Worm (Caenorhabditis elegans): ENCODE data around the gene C10A4.7.

Gene C10A4.7

DNA sequence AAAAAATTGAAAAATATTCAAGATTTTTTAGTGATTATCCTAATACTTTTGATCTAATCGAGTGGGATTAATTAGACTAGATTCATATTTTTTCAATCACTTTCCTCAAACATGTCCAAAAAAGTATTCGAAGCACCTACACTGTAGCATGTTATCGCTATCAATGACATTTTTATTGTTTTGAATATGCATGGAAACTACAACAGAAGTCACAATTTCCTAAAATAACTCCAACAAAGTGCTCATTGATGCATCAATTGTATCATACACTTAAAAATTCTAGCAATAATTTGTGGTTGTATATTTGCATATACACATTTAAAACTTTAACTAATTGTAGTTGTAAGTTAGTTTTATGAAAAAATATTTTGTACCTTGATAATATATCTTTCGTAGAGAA, 24.8 kb upstream of the C10A4.7 start:
- TF ChIP-seq nhr-85 (tag), result no peak
- no peak for TF ChIP-seq sox-4 (tag; optimal IDR thresholded peaks at IDR 0.05)
- no peak for TF ChIP-seq pqm-1 (tag; optimal IDR thresholded peaks at IDR 0.05)
- no peak for TF ChIP-seq lin-13 (GFP tag; optimal IDR thresholded peaks at IDR 0.05)
- TF ChIP-seq F16B12.6 (tag; optimal IDR thresholded peaks at IDR 0.05), result no peak
- no peak for TF ChIP-seq lin-35 (GFP tag; optimal IDR thresholded peaks at IDR 0.05)
- TF ChIP-seq lin-39 (tag; optimal IDR thresholded peaks at IDR 0.05), result no peak
- TF ChIP-seq C04F5.9 (tag; optimal IDR thresholded peaks at IDR 0.05), result no peak
- TF ChIP-seq elt-2 (tag; optimal IDR thresholded peaks at IDR 0.05), result no peak
- no peak for TF ChIP-seq ceh-82 (tag; optimal IDR thresholded peaks at IDR 0.05)
- no peak for TF ChIP-seq sup-37 (GFP tag; optimal IDR thresholded peaks at IDR 0.05)
- TF ChIP-seq ces-1 (GFP tag; optimal IDR thresholded peaks at IDR 0.05), result no peak
- TF ChIP-seq unc-98 (GFP tag; IDR thresholded peaks at IDR 0.05), result no peak
- TF ChIP-seq aha-1 (tag; optimal IDR thresholded peaks at IDR 0.05), result no peak
- no peak for TF ChIP-seq jun-1 (tag; optimal IDR thresholded peaks at IDR 0.05)
- TF ChIP-seq nhr-90 (tag; optimal IDR thresholded peaks at IDR 0.05; ENCODE audit: poor library complexity), result no peak
- TF ChIP-seq tbx-2 (tag; optimal IDR thresholded peaks at IDR 0.05), result no peak
- TF ChIP-seq zag-1 (tag; optimal IDR thresholded peaks at IDR 0.05), result no peak
- TF ChIP-seq zip-4 (GFP tag; optimal IDR thresholded peaks at IDR 0.05), result no peak
- no peak for TF ChIP-seq aly-2 (tag; optimal IDR thresholded peaks at IDR 0.05)

DNA sequence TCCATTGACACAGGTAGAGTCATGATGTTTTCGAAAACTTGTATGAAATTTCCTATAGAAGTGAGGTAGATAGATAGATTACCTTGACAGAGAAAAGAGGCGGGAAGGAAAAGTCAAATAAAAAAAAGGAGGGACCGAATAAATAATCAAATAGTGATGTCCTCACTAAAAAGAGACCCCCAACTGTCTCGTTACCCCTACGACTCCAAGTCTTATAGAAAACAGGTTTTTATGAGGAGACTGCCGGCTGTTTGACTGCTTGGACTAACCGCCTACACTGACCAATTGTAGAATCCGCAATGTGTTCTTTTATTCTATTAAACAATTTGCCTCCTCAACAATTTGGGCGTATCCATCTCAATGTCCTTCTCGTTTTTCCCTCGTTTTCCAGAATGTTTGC, 22.6 kb upstream of the C10A4.7 start, which contains the start of gene C01C10.2:
TSS of gene C01C10.2 (minus strand) at position 170 of the 400 bp plus-strand sequence.
- peak; percentile 87 for TF ChIP-seq nhr-85 (tag)
- no peak for TF ChIP-seq mef-2 (tag; optimal IDR thresholded peaks at IDR 0.05)
- no peak for TF ChIP-seq ceh-90 (tag; optimal IDR thresholded peaks at IDR 0.05)
- no peak for TF ChIP-seq mab-9 (GFP tag; IDR thresholded peaks at IDR 0.05)
- no peak for TF ChIP-seq egl-13 (tag; optimal IDR thresholded peaks at IDR 0.05)
- TF ChIP-seq nhr-20 (tag; optimal IDR thresholded peaks at IDR 0.05), result peak; percentile 13
- peak in 1 of 6 experiments; percentile 40 for TF ChIP-seq elt-3 (tag; optimal IDR thresholded peaks at IDR 0.05)
- TF ChIP-seq ets-5 (GFP tag; IDR thresholded peaks at IDR 0.05), result no peak
- TF ChIP-seq hlh-17 (GFP tag; optimal IDR thresholded peaks at IDR 0.05; ENCODE audit: borderline replicate concordance), result no peak
- no peak for TF ChIP-seq irx-1 (tag; optimal IDR thresholded peaks at IDR 0.05)
- peak; percentile 65 for TF ChIP-seq lin-14 (GFP tag; optimal IDR thresholded peaks at IDR 0.05)
- no peak for TF ChIP-seq nhr-19 (GFP tag; conservative IDR thresholded peaks at IDR 0.05)
- no peak for TF ChIP-seq tlp-1 (tag; optimal IDR thresholded peaks at IDR 0.05)
- TF ChIP-seq grh-1 (GFP tag; IDR thresholded peaks at IDR 0.05), result peak; percentile 83
- peak; percentile 4 for TF ChIP-seq snu-23 (GFP tag; optimal IDR thresholded peaks at IDR 0.05)
- TF ChIP-seq ama-1 (optimal IDR thresholded peaks at IDR 0.05), result no peak
- TF ChIP-seq nhr-71 (tag; optimal IDR thresholded peaks at IDR 0.05), result peak; percentile 29

DNA sequence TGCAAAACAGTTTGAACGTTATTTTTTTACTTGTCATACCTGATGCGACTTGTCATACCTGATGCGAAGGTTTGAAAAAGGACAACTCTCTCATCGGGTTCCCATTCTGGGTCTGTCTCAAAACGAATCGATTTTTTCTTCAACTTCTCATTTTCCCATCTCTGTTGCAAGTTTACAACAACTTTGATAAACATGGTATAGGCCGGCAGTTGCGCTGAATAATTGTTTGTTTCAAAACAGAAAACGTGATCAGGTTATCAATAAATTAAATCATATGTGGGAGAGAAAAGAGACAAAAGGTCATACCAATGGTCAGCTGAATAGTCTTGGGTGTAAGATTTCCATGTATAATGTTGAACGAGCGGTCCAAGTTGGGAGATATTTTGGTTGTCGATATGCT, 21.6 kb upstream of the C10A4.7 start:
- TF ChIP-seq mef-2 (tag; optimal IDR thresholded peaks at IDR 0.05) (no peak), elt-3 (tag; optimal IDR thresholded peaks at IDR 0.05) (peak in 2 of 6 experiments; percentile 53 to 71), mdl-1 (tag; optimal IDR thresholded peaks at IDR 0.05) (peak in 1 of 2 experiments; percentile 13), xbp-1 (tag; optimal IDR thresholded peaks at IDR 0.05) (no peak), nhr-71 (tag; optimal IDR thresholded peaks at IDR 0.05) (peak; percentile 52), nhr-28 (tag; optimal IDR thresholded peaks at IDR 0.05) (no peak), nhr-20 (tag; optimal IDR thresholded peaks at IDR 0.05) (peak; percentile 50), ceh-88 (GFP tag; IDR thresholded peaks at IDR 0.05) (no peak), blmp-1 (tag; optimal IDR thresholded peaks at IDR 0.05) (peak; percentile 61), snu-23 (GFP tag; optimal IDR thresholded peaks at IDR 0.05) (peak; percentile 54), nhr-90 (tag; optimal IDR thresholded peaks at IDR 0.05; ENCODE audit: poor library complexity) (no peak), lin-35 (GFP tag; optimal IDR thresholded peaks at IDR 0.05) (peak in 1 of 2 experiments; percentile 67), dsc-1 (tag; optimal IDR thresholded peaks at IDR 0.05) (no peak), sup-37 (GFP tag; optimal IDR thresholded peaks at IDR 0.05) (no peak), nhr-19 (GFP tag; conservative IDR thresholded peaks at IDR 0.05) (0 out of 2 replicates have a peak, but pooled peaks have one; percentile 8), unc-86 (tag; optimal IDR thresholded peaks at IDR 0.05) (no peak), C16A3.4 (tag; optimal IDR thresholded peaks at IDR 0.05) (no peak), zag-1 (tag; optimal IDR thresholded peaks at IDR 0.05) (no peak), nhr-85 (tag) (peak; percentile 85), fos-1 (tag; optimal IDR thresholded peaks at IDR 0.05) (no peak), nhr-12 (tag; optimal IDR thresholded peaks at IDR 0.05) (no peak), lin-14 (GFP tag; optimal IDR thresholded peaks at IDR 0.05) (peak; percentile 48)

Measured in whole organism, L1 larva.